Worm (Caenorhabditis elegans) whole organism, L2 larva: ENCODE measurements around the gene Y110A2AL.7.

Experiments
- egl-27 ChIP-seq: sonication (generic microtip); optimal IDR thresholded peaks from 3 replicates; lab custom pipeline; 2017; ENCODE audit warnings: missing biosample characterization, missing genetic modification reagents, missing genetic modification characterization
- ztf-11 ChIP-seq: sonication (generic microtip); optimal IDR thresholded peaks from 2 replicates; lab custom pipeline; 2017; ENCODE audit warnings: missing biosample characterization, missing genetic modification characterization

DNA sequence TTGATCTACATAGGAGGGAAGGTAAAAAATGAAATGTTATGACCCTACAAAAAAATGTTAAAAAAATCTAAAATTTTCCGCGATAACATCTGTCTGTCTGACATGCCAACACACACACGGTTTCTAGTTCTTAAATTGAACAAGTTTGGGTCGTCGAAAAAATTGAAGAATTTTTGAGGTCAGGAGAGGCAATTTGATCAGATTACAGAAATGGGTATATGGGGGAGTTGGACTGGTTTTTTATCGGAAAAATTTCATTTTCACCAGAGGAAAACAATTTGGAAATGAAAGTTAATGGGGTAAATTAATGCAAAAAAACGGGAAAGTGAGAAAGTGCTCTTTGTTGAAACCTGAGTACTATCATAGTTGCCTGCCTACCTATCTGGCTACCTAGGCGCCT is 10.8 kb upstream of the Y110A2AL.7 start:
- TF ChIP-seq ztf-11 = no peak
- no peak for TF ChIP-seq egl-27 (tag; lab: Kevin White, UChicago)
